Worm (Caenorhabditis elegans): ENCODE measurements around the gene VF13D12L.3.

Gene VF13D12L.3

ce11 chrII:11749490-11750172 is 43.8 kb downstream of the VF13D12L.3 start (continued):
- no peak for TF ChIP-seq egl-18 (GFP tag; IDR thresholded peaks at IDR 0.05)
- no peak for TF ChIP-seq ztf-6 (GFP tag; IDR thresholded peaks at IDR 0.05)
- TF ChIP-seq sptf-2 (GFP tag; optimal IDR thresholded peaks at IDR 0.05), result no peak
- no peak for TF ChIP-seq nhr-27 (tag; optimal IDR thresholded peaks at IDR 0.05)
- TF ChIP-seq C06A6.2 (GFP tag; conservative IDR thresholded peaks at IDR 0.05), result peak; percentile 55; the same call in 1 of the 2 replicates
- no peak for TF ChIP-seq ceh-40 (GFP tag; IDR thresholded peaks at IDR 0.05)
- no peak for TF ChIP-seq snpc-4 (GFP tag; optimal IDR thresholded peaks at IDR 0.05)
- peak in 3 of 4 experiments; percentile 51 to 74 (median 59) for TF ChIP-seq snpc-4 (tag; optimal IDR thresholded peaks at IDR 0.05)
- TF ChIP-seq egrh-3 (GFP tag; IDR thresholded peaks at IDR 0.05), result peak; percentile 89
- TF ChIP-seq tbx-9 (tag; optimal IDR thresholded peaks at IDR 0.05; ENCODE audit: borderline replicate concordance), result no peak
- TF ChIP-seq hsf-1 (GFP tag; IDR thresholded peaks at IDR 0.05), result no peak
- peak; percentile 87 for TF ChIP-seq K12H6.12 (tag; optimal IDR thresholded peaks at IDR 0.05)
- TF ChIP-seq ceh-58 (GFP tag; IDR thresholded peaks at IDR 0.05), result no peak
- no peak for TF ChIP-seq nhr-179 (tag; optimal IDR thresholded peaks at IDR 0.05)
- peak; percentile 91 for TF ChIP-seq lin-40 (tag; optimal IDR thresholded peaks at IDR 0.05)
- TF ChIP-seq dpff-1 (tag; optimal IDR thresholded peaks at IDR 0.05), result peak; percentile 50
- TF ChIP-seq dox-1 (GFP tag; IDR thresholded peaks at IDR 0.05), result peak; percentile 84
- TF ChIP-seq ztf-25 (GFP tag; IDR thresholded peaks at IDR 0.05), result no peak
- no peak for TF ChIP-seq lsl-1 (GFP tag; optimal IDR thresholded peaks at IDR 0.05)
- TF ChIP-seq rcor-1 (GFP tag; IDR thresholded peaks at IDR 0.05), result 0 out of 2 replicates have a peak, but pooled peaks have one; percentile 8
- TF ChIP-seq egl-44 (GFP tag; IDR thresholded peaks at IDR 0.05), result no peak
- 0 out of 2 replicates have a peak, but pooled peaks have one; percentile 50 for TF ChIP-seq cebp-1 (GFP tag; IDR thresholded peaks at IDR 0.05)
- TF ChIP-seq cebp-1 (tag; optimal IDR thresholded peaks at IDR 0.05), result peak; percentile 90
- TF ChIP-seq K11D2.4 (GFP tag; IDR thresholded peaks at IDR 0.05), result peak; percentile 73
- peak; percentile 51 for TF ChIP-seq F10E7.11 (tag; optimal IDR thresholded peaks at IDR 0.05)
- TF ChIP-seq F57A8.1 (GFP tag; optimal IDR thresholded peaks at IDR 0.05), result no peak
- TF ChIP-seq ztf-18 (tag; optimal IDR thresholded peaks at IDR 0.05), result peak; percentile 66
- no peak for TF ChIP-seq F39B2.1 (GFP tag; IDR thresholded peaks at IDR 0.05)
- TF ChIP-seq nfya-2 (GFP tag; IDR thresholded peaks at IDR 0.05), result no peak
- peak; percentile 26 for TF ChIP-seq lin-54 (GFP tag; optimal IDR thresholded peaks at IDR 0.05)
- peak; percentile 66 to 77 for TF ChIP-seq let-607 (tag; optimal IDR thresholded peaks at IDR 0.05)
- no peak for TF ChIP-seq sea-2 (GFP tag; IDR thresholded peaks at IDR 0.05)
- TF ChIP-seq F57C9.4 (tag; optimal IDR thresholded peaks at IDR 0.05), result no peak
- TF ChIP-seq nfyb-1 (GFP tag; IDR thresholded peaks at IDR 0.05), result peak; percentile 81; the same call in 1 of the 2 replicates
- no peak for TF ChIP-seq unc-62 (GFP tag; optimal IDR thresholded peaks at IDR 0.05)
- peak; percentile 38 for TF ChIP-seq B0035.1 (tag; optimal IDR thresholded peaks at IDR 0.05)
- no peak for TF ChIP-seq C17E4.6 (GFP tag; IDR thresholded peaks at IDR 0.05)
- TF ChIP-seq ztf-3 (GFP tag; optimal IDR thresholded peaks at IDR 0.05), result no peak
- no peak for TF ChIP-seq hlh-12 (tag; optimal IDR thresholded peaks at IDR 0.05)
- no peak for TF ChIP-seq rpc-1 (optimal IDR thresholded peaks at IDR 0.05)
- no peak for TF ChIP-seq rpc-1 (tag; optimal IDR thresholded peaks at IDR 0.05)
- peak; percentile 91 for TF ChIP-seq B0336.3 (GFP tag; IDR thresholded peaks at IDR 0.05)
- no peak for TF ChIP-seq rec-8 (tag; optimal IDR thresholded peaks at IDR 0.05)
- no peak for TF ChIP-seq hlh-26 (GFP tag; conservative IDR thresholded peaks at IDR 0.05)
- TF ChIP-seq efl-1 (GFP tag; optimal IDR thresholded peaks at IDR 0.05), result peak; percentile 17
- peak; percentile 41 for TF ChIP-seq T07F8.4 (tag; optimal IDR thresholded peaks at IDR 0.05)
- no peak for TF ChIP-seq mel-28 (tag; optimal IDR thresholded peaks at IDR 0.05; ENCODE audit: borderline replicate concordance)
- TF ChIP-seq ceh-27 (GFP tag; optimal IDR thresholded peaks at IDR 0.05), result peak; percentile 76
- peak; percentile 75 for TF ChIP-seq atf-7 (tag; optimal IDR thresholded peaks at IDR 0.05)

All from whole organism, young adult.